Worm (Caenorhabditis elegans) whole organism, L4 larva: ENCODE results near the gene Y43F8B.1.

Experiments used
- F26F4.8 ChIP-seq: fragments of 200-800 bp; sonication (Bioruptor generic); conservative IDR thresholded peaks from 2 replicates; pipeline ENCODE4 v1.3.6; 2022; ENCODE audit warnings: missing genetic modification characterization, missing compliant biosample characterization
- attf-4 ChIP-seq: sonication (generic microtip); optimal IDR thresholded peaks from 3 replicates; lab custom pipeline; 2017; ENCODE audit warnings: missing biosample characterization, missing genetic modification characterization
- dmd-6 ChIP-seq: fragments of 200-800 bp; sonication (Bioruptor generic); IDR thresholded peaks from 2 replicates; pipeline ENCODE4 v1.3.6; 2022; ENCODE audit warnings: missing genetic modification reagents, missing genetic modification characterization, missing compliant biosample characterization
- hmg-1.1 ChIP-seq: fragments of 200-800 bp; sonication (Bioruptor generic); IDR thresholded peaks from 2 replicates; pipeline ENCODE4 v1.3.6; 2022; ENCODE audit warnings: missing genetic modification reagents, missing genetic modification characterization, missing compliant biosample characterization
- lim-7 ChIP-seq: fragments of 200-800 bp; sonication (Bioruptor generic); IDR thresholded peaks from 2 replicates; pipeline ENCODE4 v1.3.6; 2022; ENCODE audit warnings: missing genetic modification characterization, missing compliant biosample characterization
- lin-15B ChIP-seq: fragments of 150-350 bp; sonication (generic microtip); optimal IDR thresholded peaks from 3 replicates; lab custom pipeline; 2014; ENCODE audit warnings: missing biosample characterization, missing genetic modification characterization
- lsy-2 ChIP-seq, 2 experiments: fragments of 150-350 bp in 1 of 2; sonication (generic microtip) in 1 of 2; optimal IDR thresholded peaks; 2 replicates each; lab custom pipeline; 2014 to 2017; ENCODE audit warnings: missing biosample characterization in 2 of 2, missing genetic modification characterization in 2 of 2
- nhr-11 ChIP-seq: fragments of 150-350 bp; optimal IDR thresholded peaks from 2 replicates; lab custom pipeline; 2014; ENCODE audit warnings: missing biosample characterization, missing genetic modification characterization
- nhr-25 ChIP-seq: sonication (generic microtip); optimal IDR thresholded peaks from 2 replicates; lab custom pipeline; 2017; ENCODE audit warnings: missing genetic modification characterization, mild to moderate bottlenecking, missing compliant biosample characterization, antibody characterized with exemption, moderate library complexity, borderline replicate concordance; ENCODE audit not compliant: insufficient read depth
- unc-62 ChIP-seq, 3 experiments: fragments of 150-350 bp in 1 of 3; sonication (generic microtip); optimal IDR thresholded peaks in 2 of 3; peaks in 1 of 3; 1 replicate in 1 of 3; 2 replicates in 2 of 3; lab custom pipeline; 2014 to 2017; ENCODE audit warnings: missing biosample characterization in 3 of 3, missing genetic modification characterization in 3 of 3, missing genetic modification reagents in 3 of 3, missing genotype in 1 of 3
- zag-1 ChIP-seq: fragments of 150-350 bp; optimal IDR thresholded peaks from 2 replicates; lab custom pipeline; 2014; ENCODE audit warnings: missing biosample characterization, missing genetic modification characterization
- zip-2 ChIP-seq: fragments of 150-350 bp; optimal IDR thresholded peaks from 2 replicates; lab custom pipeline; 2014; ENCODE audit warnings: missing biosample characterization, missing genetic modification characterization

- TF ChIP-seq lsy-2 (tag; optimal IDR thresholded peaks at IDR 0.05; lab: Kevin White, UChicago) = no peak
- no peak for TF ChIP-seq zag-1 (tag; lab: Kevin White, UChicago)
- no peak for TF ChIP-seq zip-2 (tag; lab: Kevin White, UChicago)
- TF ChIP-seq unc-62 (GFP tag; optimal IDR thresholded peaks at IDR 0.05 in 1 of 2; lab: Kevin White, UChicago) = no peak
- TF ChIP-seq unc-62 (tag; optimal IDR thresholded peaks at IDR 0.05; lab: Kevin White, UChicago) = no peak
- TF ChIP-seq lim-7 (GFP tag; lab: Robert Waterston, UW) = no peak
- no peak for TF ChIP-seq nhr-11 (tag; lab: Kevin White, UChicago)
- no peak for TF ChIP-seq hmg-1.1 (GFP tag; lab: Robert Waterston, UW)
- TF ChIP-seq lin-15B (tag; lab: Kevin White, UChicago) = no peak
- no peak for TF ChIP-seq attf-4 (tag; lab: Kevin White, UChicago)
- no peak for TF ChIP-seq nhr-25
- TF ChIP-seq F26F4.8 = no peak
- TF ChIP-seq dmd-6 (GFP tag; lab: Robert Waterston, UW) = no peak
Observed at ce11 chrV:19531034-19531433, 15.0 kb downstream of the Y43F8B.1 start.
